Fruit fly (Drosophila melanogaster) whole organism, adult: Measurements from ENCODE around the gene mRpS34.

Experiments used
- CG11617 ChIP-seq: fragments of 200-800 bp; sonication (Bioruptor generic); optimal IDR thresholded peaks from 2 replicates; lab custom pipeline; 2017; ENCODE audit warnings: mild to moderate bottlenecking, missing biosample characterization, missing genetic modification reagents, missing genetic modification characterization
- CG12768 ChIP-seq: fragments of 200-800 bp; sonication (Bioruptor generic); optimal IDR thresholded peaks from 2 replicates; lab custom pipeline; 2017; ENCODE audit warnings: missing biosample characterization, missing genetic modification characterization, mild to moderate bottlenecking, moderate library complexity, missing genetic modification reagents
- CG5204 ChIP-seq: fragments of 200-800 bp; sonication (Bioruptor generic); optimal IDR thresholded peaks from 2 replicates; lab custom pipeline; 2016; ENCODE audit warnings: missing biosample characterization, missing genetic modification characterization
- CG7045 ChIP-seq: fragments of 200-800 bp; sonication (Bioruptor generic); optimal IDR thresholded peaks from 2 replicates; lab custom pipeline; 2017; ENCODE audit warnings: missing biosample characterization, mild to moderate bottlenecking, missing genetic modification characterization
- CG7101 ChIP-seq: fragments of 200-800 bp; sonication (Bioruptor generic); optimal IDR thresholded peaks from 2 replicates; lab custom pipeline; 2018; ENCODE audit warnings: missing biosample characterization, mild to moderate bottlenecking, missing genetic modification characterization, moderate library complexity
- Mnt ChIP-seq: fragments of 200-800 bp; sonication (Bioruptor generic); optimal IDR thresholded peaks from 2 replicates; lab custom pipeline; 2016; ENCODE audit warnings: missing biosample characterization, mild to moderate bottlenecking, missing genetic modification characterization
- bab1 ChIP-seq: fragments of 200-800 bp; sonication (Bioruptor generic); optimal IDR thresholded peaks from 3 replicates; lab custom pipeline; 2019; ENCODE audit warnings: missing biosample characterization, mild to moderate bottlenecking, missing genetic modification characterization, moderate library complexity
- kay ChIP-seq: fragments of 200-800 bp; sonication (Bioruptor generic); peaks from one replicate; lab custom pipeline; 2016; ENCODE audit warnings: missing biosample characterization, missing genetic modification characterization, borderline replicate concordance
- ovo ChIP-seq: fragments of 200-800 bp; sonication (Bioruptor generic); optimal IDR thresholded peaks from 2 replicates; lab custom pipeline; 2016; ENCODE audit warnings: missing biosample characterization, missing genetic modification characterization
- pad ChIP-seq: fragments of 200-800 bp; sonication (Bioruptor generic); optimal IDR thresholded peaks from 3 replicates; lab custom pipeline; 2017; ENCODE audit warnings: missing biosample characterization, missing genetic modification characterization, mild to moderate bottlenecking, moderate library complexity, missing genetic modification reagents
- tj ChIP-seq: fragments of 200-800 bp; sonication (Bioruptor generic); optimal IDR thresholded peaks from 3 replicates; lab custom pipeline; 2017; ENCODE audit warnings: missing biosample characterization, mild to moderate bottlenecking, missing genetic modification characterization, moderate library complexity

DNA sequence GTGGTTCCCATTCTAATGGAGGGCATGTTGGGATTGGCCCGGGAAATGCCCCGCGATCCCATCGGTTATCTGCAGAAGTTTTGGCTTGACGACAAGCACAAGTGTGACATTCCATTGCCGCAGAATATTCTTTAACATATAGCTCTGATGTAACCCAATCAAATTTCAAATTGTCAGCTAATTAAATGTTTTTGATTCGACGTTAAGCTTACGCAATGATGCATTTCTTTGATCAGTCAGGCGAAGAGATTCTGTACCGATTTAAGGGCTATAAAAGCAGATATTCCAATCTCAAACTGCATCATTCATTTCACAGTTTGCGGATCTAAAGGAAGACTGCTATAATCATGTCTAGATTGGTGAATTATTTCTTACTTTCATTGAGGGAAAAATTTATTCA lies 16.2 kb upstream of the mRpS34 start, which contains the start of gene retinin:
- TF ChIP-seq ovo (GFP tag; lab: Kevin White, UChicago) (no peak), CG7101 (no peak), bab1 (GFP tag; lab: Kevin White, UChicago) (no peak), CG5204 (GFP tag; lab: Kevin White, UChicago) (no peak), kay (GFP tag; lab: Kevin White, UChicago) (no peak), Mnt (GFP tag; lab: Kevin White, UChicago) (no peak), CG12768 (GFP tag; lab: Kevin White, UChicago) (no peak), pad (GFP tag; lab: Kevin White, UChicago) (no peak), CG7045 (no peak), tj (GFP tag; lab: Kevin White, UChicago) (no peak), CG11617 (GFP tag; lab: Kevin White, UChicago) (no peak)
